Worm (Caenorhabditis elegans): ENCODE data around the gene C16A11.5.

DNA sequence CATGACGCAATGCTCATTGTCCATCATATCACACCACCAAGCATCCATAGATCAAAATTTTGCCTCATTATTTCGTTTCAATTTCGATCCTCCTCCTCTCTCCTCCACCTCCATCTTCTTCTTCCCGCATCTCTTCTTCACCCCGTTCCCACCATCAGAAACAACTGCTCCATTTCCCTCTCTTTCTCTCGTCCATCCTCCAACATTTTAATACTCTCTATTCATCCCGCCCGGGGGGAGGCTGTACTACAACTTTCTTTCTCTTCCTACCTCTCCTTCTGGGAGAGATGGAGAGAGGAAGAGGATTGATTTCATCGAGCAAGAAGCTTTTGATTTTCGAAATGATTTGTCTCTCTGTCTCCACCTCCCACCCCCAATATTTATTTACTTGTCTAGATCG lies 39.1 kb upstream of the C16A11.5 start:
- TF ChIP-seq him-1 (tag; optimal IDR thresholded peaks at IDR 0.05) (no peak), dao-5 (tag; optimal IDR thresholded peaks at IDR 0.05) (no peak)

Measured in whole organism, L4/young adult.